Fruit fly (Drosophila melanogaster) whole organism, pupa: ENCODE results near the gene CG15423.

ENCODE experiments used
- CG10348 ChIP-seq: fragments of 200-800 bp; sonication (Bioruptor generic); IDR thresholded peaks from 2 replicates; pipeline ENCODE4 v1.3.6; 2022; ENCODE audit warnings: missing biosample characterization, missing genetic modification characterization
- CG12605 ChIP-seq: fragments of 200-800 bp; sonication (Bioruptor generic); IDR thresholded peaks from 2 replicates; pipeline ENCODE4 v1.3.6; 2022; ENCODE audit warnings: missing biosample characterization, missing genetic modification characterization
- CG13204 ChIP-seq: fragments of 200-800 bp; sonication (Bioruptor generic); optimal IDR thresholded peaks from 2 replicates; lab custom pipeline; 2018; ENCODE audit warnings: missing biosample characterization, mild to moderate bottlenecking, missing genetic modification characterization, moderate library complexity
- CG14655 ChIP-seq: fragments of 200-800 bp; sonication (Bioruptor generic); optimal IDR thresholded peaks from 3 replicates; lab custom pipeline; 2017; ENCODE audit warnings: mild to moderate bottlenecking, missing biosample characterization, missing genetic modification reagents, missing genetic modification characterization
- CG15710 ChIP-seq: fragments of 200-800 bp; sonication (Bioruptor generic); optimal IDR thresholded peaks from 2 replicates; lab custom pipeline; 2018; ENCODE audit warnings: missing biosample characterization, mild to moderate bottlenecking, missing genetic modification characterization, moderate library complexity
- CG17806 ChIP-seq: fragments of 200-800 bp; sonication (Bioruptor generic); optimal IDR thresholded peaks from 2 replicates; lab custom pipeline; 2018; ENCODE audit warnings: missing biosample characterization, mild to moderate bottlenecking, missing genetic modification characterization, moderate library complexity
- CG32121 ChIP-seq: fragments of 200-800 bp; sonication (Bioruptor generic); IDR thresholded peaks from 2 replicates; pipeline ENCODE4 v1.3.6; 2022; ENCODE audit warnings: missing biosample characterization, missing genetic modification characterization
- CG34367 ChIP-seq: fragments of 200-800 bp; sonication (Bioruptor generic); optimal IDR thresholded peaks from 2 replicates; lab custom pipeline; 2018; ENCODE audit warnings: missing biosample characterization, mild to moderate bottlenecking, missing genetic modification characterization
- CG4496 ChIP-seq: fragments of 200-800 bp; sonication (Bioruptor generic); IDR thresholded peaks from 3 replicates; pipeline ENCODE4 v1.3.6; 2022; ENCODE audit warnings: missing biosample characterization, missing genetic modification characterization
- CG8159 ChIP-seq: fragments of 200-800 bp; sonication (Bioruptor generic); optimal IDR thresholded peaks from 3 replicates; lab custom pipeline; 2018; ENCODE audit warnings: missing biosample characterization, mild to moderate bottlenecking, missing genetic modification characterization, moderate library complexity
- CG8301 ChIP-seq: fragments of 200-800 bp; sonication (Bioruptor generic); optimal IDR thresholded peaks from 2 replicates; lab custom pipeline; 2018; ENCODE audit warnings: missing biosample characterization, mild to moderate bottlenecking, missing genetic modification characterization
- CG9948 ChIP-seq: fragments of 200-800 bp; sonication (Bioruptor generic); optimal IDR thresholded peaks from 2 replicates; lab custom pipeline; 2018; ENCODE audit warnings: missing biosample characterization, mild to moderate bottlenecking, missing genetic modification characterization, moderate library complexity
- D1 ChIP-seq: fragments of 200-800 bp; sonication (Bioruptor generic); optimal IDR thresholded peaks from 2 replicates; lab custom pipeline; 2018; ENCODE audit warnings: missing biosample characterization, mild to moderate bottlenecking, missing genetic modification characterization, moderate library complexity
- EcR ChIP-seq: fragments of 200-800 bp; sonication (Bioruptor generic); optimal IDR thresholded peaks from 3 replicates; lab custom pipeline; 2019; ENCODE audit warnings: missing biosample characterization, missing genetic modification characterization, mild to moderate bottlenecking, moderate library complexity, missing genetic modification reagents
- Ets98B ChIP-seq: fragments of 200-800 bp; sonication (Bioruptor generic); IDR thresholded peaks from 2 replicates; pipeline ENCODE4 v1.3.6; 2022; ENCODE audit warnings: missing biosample characterization, missing genetic modification characterization
- Pif1A ChIP-seq: fragments of 200-800 bp; sonication (Bioruptor generic); optimal IDR thresholded peaks from 3 replicates; lab custom pipeline; 2016; ENCODE audit warnings: missing biosample characterization, missing genetic modification characterization
- Pif1B ChIP-seq: fragments of 200-800 bp; sonication (Bioruptor generic); optimal IDR thresholded peaks from 3 replicates; lab custom pipeline; 2016; ENCODE audit warnings: missing biosample characterization, missing genetic modification characterization
- Snoo ChIP-seq: fragments of 200-800 bp; sonication (Bioruptor generic); optimal IDR thresholded peaks from 3 replicates; lab custom pipeline; 2017; ENCODE audit warnings: missing biosample characterization, mild to moderate bottlenecking, missing genetic modification characterization, inconsistent platforms
- fd96Ca ChIP-seq: fragments of 200-800 bp; sonication (Bioruptor generic); IDR thresholded peaks from 3 replicates; pipeline ENCODE4 v1.3.6; 2022; ENCODE audit warnings: missing biosample characterization, missing genetic modification characterization
- gl ChIP-seq: fragments of 200-800 bp; sonication (Bioruptor generic); optimal IDR thresholded peaks from 2 replicates; lab custom pipeline; 2018; ENCODE audit warnings: missing biosample characterization, mild to moderate bottlenecking, missing genetic modification characterization
- rn ChIP-seq: fragments of 200-800 bp; sonication (Bioruptor generic); IDR thresholded peaks from 2 replicates; pipeline ENCODE4 v1.3.6; 2022; ENCODE audit warnings: missing biosample characterization, missing genetic modification characterization

Gene CG15423

DNA sequence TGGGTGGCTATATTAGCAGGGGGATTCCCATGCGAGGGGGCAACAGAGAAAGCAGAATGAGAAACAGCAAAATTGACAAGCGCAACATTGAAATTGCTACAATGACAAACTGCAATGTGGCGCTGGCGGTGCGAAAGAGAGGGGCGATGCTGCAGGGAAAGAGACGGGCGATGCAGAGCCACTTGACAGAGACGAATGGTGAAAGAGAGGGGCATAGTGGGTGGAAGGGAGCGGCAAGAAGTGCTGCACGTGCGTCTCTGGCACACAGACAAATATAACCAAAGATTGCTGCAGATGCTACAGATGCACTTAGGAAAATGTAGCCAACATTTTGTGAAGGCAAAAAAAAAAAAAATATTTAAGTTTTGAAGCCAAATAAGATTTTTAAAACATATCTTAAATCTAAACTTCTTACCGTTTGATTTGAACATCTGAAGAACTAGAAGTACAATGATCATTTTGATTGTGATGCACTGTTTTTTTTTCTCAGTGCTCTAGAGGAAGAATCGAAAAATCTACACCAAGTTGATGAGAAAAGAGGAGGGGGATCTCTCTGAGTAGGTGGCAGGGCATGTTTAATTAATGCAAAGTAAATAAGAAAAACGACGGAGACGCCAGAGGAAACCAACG, 39.5 kb downstream of the CG15423 start:
- TF ChIP-seq CG14655 (GFP tag; lab: Kevin White, UChicago) (peak; percentile 68), CG12605 (GFP tag; lab: Robert Waterston, UW) (no peak; the same call in 1 of the 2 replicates), D1 (no peak), CG8159 (tag; lab: Kevin White, UChicago) (peak; percentile 73), CG15710 (peak; percentile 78), CG8301 (tag; lab: Kevin White, UChicago) (peak; percentile 64), CG34367 (tag; lab: Kevin White, UChicago) (peak; percentile 56), gl (tag; lab: Kevin White, UChicago) (no peak), Pif1B (peak; percentile 56), Pif1A (GFP tag; lab: Kevin White, UChicago) (peak; percentile 50), Snoo (tag; lab: Kevin White, UChicago) (peak; percentile 13), CG4496 (GFP tag; lab: Robert Waterston, UW) (peak; percentile 78), CG13204 (GFP tag; lab: Kevin White, UChicago) (peak; percentile 29), rn (GFP tag; lab: Robert Waterston, UW) (peak; percentile 29; the same call in 1 of the 2 replicates), CG9948 (tag; lab: Kevin White, UChicago) (peak; percentile 74), EcR (GFP tag; lab: Kevin White, UChicago) (no peak), Ets98B (peak; percentile 58; the same call in 1 of the 2 replicates), CG17806 (tag; lab: Kevin White, UChicago) (peak; percentile 70), CG32121 (GFP tag; lab: Robert Waterston, UW) (peak; percentile 58), fd96Ca (peak; percentile 55; the same call in 2 of the 3 replicates)

DNA sequence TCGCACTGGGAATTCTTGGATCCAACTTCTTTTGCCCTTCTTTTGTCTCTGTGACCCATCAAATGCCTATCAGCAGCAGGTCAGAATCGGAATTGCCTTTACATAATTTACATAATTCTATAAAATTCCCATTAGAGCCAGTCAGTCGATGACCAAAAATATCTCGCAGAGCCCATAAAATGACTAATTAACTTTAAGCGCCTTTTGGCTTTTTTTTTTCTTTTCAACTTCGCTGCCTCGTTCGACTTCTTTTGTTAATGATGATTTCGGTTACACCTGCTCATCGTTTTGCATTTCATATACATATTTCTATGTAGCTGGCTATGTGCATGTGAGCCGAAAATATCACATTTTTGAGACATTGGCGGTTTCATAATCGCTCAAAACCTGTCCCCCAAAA, 45.9 kb downstream of the CG15423 start:
- TF ChIP-seq CG10348 (GFP tag; lab: Robert Waterston, UW) (no peak), CG12605 (GFP tag; lab: Robert Waterston, UW) (no peak), Ets98B (no peak), CG15710 (no peak), gl (tag; lab: Kevin White, UChicago) (no peak), CG8159 (tag; lab: Kevin White, UChicago) (no peak), CG34367 (tag; lab: Kevin White, UChicago) (no peak), CG14655 (GFP tag; lab: Kevin White, UChicago) (no peak), D1 (no peak), CG8301 (tag; lab: Kevin White, UChicago) (no peak), CG32121 (GFP tag; lab: Robert Waterston, UW) (no peak), EcR (GFP tag; lab: Kevin White, UChicago) (no peak), CG17806 (tag; lab: Kevin White, UChicago) (no peak), CG9948 (tag; lab: Kevin White, UChicago) (no peak), CG13204 (GFP tag; lab: Kevin White, UChicago) (no peak)

DNA sequence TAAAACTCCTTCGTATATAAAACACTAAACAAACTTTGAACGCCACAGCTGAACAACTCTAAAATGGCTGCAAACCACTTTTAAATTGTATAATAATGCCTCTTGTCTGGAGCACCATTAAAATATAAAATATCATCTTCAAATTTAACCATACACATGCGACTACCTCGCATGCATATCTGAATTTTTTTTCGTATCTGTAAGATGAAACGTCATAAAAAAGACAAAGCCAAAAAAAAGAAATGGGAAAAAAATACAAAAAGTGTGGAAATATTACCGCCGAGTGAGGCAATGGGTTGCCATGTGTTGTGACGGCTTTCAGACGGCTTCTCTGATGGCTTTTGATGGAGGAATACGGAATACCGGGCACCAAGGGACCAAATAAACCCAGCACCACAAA, 46.5 kb downstream of the CG15423 start:
- no peak for TF ChIP-seq CG4496 (GFP tag; lab: Robert Waterston, UW)
- TF ChIP-seq CG8159 (tag; lab: Kevin White, UChicago), result no peak
- TF ChIP-seq CG10348 (GFP tag; lab: Robert Waterston, UW), result no peak
- TF ChIP-seq Pif1B, result no peak
- TF ChIP-seq CG8301 (tag; lab: Kevin White, UChicago), result no peak
- TF ChIP-seq CG15710, result no peak
- TF ChIP-seq Pif1A (GFP tag; lab: Kevin White, UChicago), result no peak
- TF ChIP-seq, all 21 proteins: peak for 0

DNA sequence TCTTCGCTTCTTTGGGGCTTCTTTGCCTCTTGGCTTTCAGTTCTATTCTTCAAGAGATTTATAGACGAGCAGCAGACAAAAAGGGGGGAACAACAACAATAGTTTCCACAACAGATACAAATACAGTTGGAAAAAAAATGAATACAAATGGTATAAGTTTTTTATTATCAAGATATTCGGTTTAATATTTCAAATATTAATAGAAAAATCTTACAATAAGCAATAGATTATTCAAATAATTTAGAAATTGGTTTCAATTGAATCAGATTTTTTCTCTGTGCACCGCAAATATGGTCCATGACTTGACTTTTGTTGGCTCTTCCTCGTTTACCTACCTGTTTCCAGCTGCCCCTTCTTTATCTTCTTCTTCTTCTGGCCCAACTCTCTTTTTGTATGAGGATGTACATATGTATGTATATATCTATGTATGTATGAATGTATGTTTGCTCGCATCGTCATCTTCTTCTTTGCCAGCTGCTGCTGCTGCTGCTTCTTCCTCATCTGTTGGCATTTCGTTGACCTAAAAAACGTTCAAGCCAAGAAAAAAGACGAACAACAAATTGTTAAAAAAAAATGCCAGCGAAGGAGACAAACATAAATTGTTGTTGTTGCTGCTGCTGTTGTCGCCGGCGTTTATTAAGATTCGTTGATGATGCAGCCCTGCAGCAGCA, 47.7 kb downstream of the CG15423 start:
- TF ChIP-seq Snoo (tag; lab: Kevin White, UChicago) (peak; percentile 6), D1 (peak; percentile 43), Pif1A (GFP tag; lab: Kevin White, UChicago) (peak; percentile 40), CG4496 (GFP tag; lab: Robert Waterston, UW) (peak; percentile 63; the same call in 2 of the 3 replicates), CG14655 (GFP tag; lab: Kevin White, UChicago) (peak; percentile 69), CG10348 (GFP tag; lab: Robert Waterston, UW) (no peak), CG9948 (tag; lab: Kevin White, UChicago) (peak; percentile 82), Pif1B (no peak), Ets98B (peak; percentile 41; the same call in 1 of the 2 replicates), rn (GFP tag; lab: Robert Waterston, UW) (0 out of 2 replicates have a peak, but pooled peaks have one; percentile 18), CG32121 (GFP tag; lab: Robert Waterston, UW) (peak; percentile 21; the same call in 1 of the 2 replicates), EcR (GFP tag; lab: Kevin White, UChicago) (peak; percentile 68), CG12605 (GFP tag; lab: Robert Waterston, UW) (peak; percentile 67), CG15710 (peak; percentile 85), CG8301 (tag; lab: Kevin White, UChicago) (peak; percentile 70), gl (tag; lab: Kevin White, UChicago) (no peak), CG34367 (tag; lab: Kevin White, UChicago) (peak; percentile 66), fd96Ca (no peak), CG13204 (GFP tag; lab: Kevin White, UChicago) (peak; percentile 36), CG8159 (tag; lab: Kevin White, UChicago) (peak; percentile 76), CG17806 (tag; lab: Kevin White, UChicago) (peak; percentile 69)
